Fruit fly (Drosophila melanogaster) whole organism, embryonic: ENCODE data around the gene His3.3A.

Experiments
- CG10462 ChIP-seq: fragments of 200-800 bp; sonication (Bioruptor generic); optimal IDR thresholded peaks from 2 replicates; lab custom pipeline; 2016; ENCODE audit warnings: missing biosample characterization, missing genetic modification characterization
- CG11398 ChIP-seq: fragments of 200-800 bp; sonication (Bioruptor generic); optimal IDR thresholded peaks from 2 replicates; lab custom pipeline; 2016; ENCODE audit warnings: missing biosample characterization, missing genetic modification characterization
- CG12942 ChIP-seq: fragments of 200-800 bp; sonication (Bioruptor generic); optimal IDR thresholded peaks from 3 replicates; lab custom pipeline; 2016; ENCODE audit warnings: missing biosample characterization, missing genetic modification characterization
- CG13894 ChIP-seq: fragments of 200-800 bp; sonication (Bioruptor generic); optimal IDR thresholded peaks from 3 replicates; lab custom pipeline; 2018; ENCODE audit warnings: missing biosample characterization, mild to moderate bottlenecking, missing genetic modification characterization, moderate library complexity
- CG16779 ChIP-seq: fragments of 200-800 bp; sonication (Bioruptor generic); IDR thresholded peaks from 2 replicates; pipeline ENCODE4 v1.3.6; 2022; ENCODE audit warnings: missing biosample characterization, missing genetic modification characterization
- CG17385 ChIP-seq: fragments of 200-800 bp; sonication (Bioruptor generic); optimal IDR thresholded peaks from 3 replicates; lab custom pipeline; 2018; ENCODE audit warnings: missing biosample characterization, mild to moderate bottlenecking, missing genetic modification characterization
- CG18764 ChIP-seq: fragments of 200-800 bp; sonication (Bioruptor generic); optimal IDR thresholded peaks from 3 replicates; lab custom pipeline; 2016; ENCODE audit warnings: missing biosample characterization, missing genetic modification characterization
- CG2202 ChIP-seq: fragments of 200-800 bp; sonication (Bioruptor generic); optimal IDR thresholded peaks from 2 replicates; lab custom pipeline; 2018; ENCODE audit warnings: missing biosample characterization, mild to moderate bottlenecking, missing genetic modification characterization
- CG30020 ChIP-seq: fragments of 200-800 bp; optimal IDR thresholded peaks from 2 replicates; lab custom pipeline; 2019; ENCODE audit warnings: missing biosample characterization, mild to moderate bottlenecking, missing genetic modification characterization, moderate library complexity
- CG34224 ChIP-seq: fragments of 200-800 bp; sonication (Bioruptor generic); IDR thresholded peaks from 3 replicates; pipeline ENCODE4 v1.3.6; 2022; ENCODE audit warnings: missing biosample characterization, missing genetic modification characterization; ENCODE audit not compliant: partially characterized antibody
- CG3995 ChIP-seq: fragments of 200-800 bp; sonication (Bioruptor generic); optimal IDR thresholded peaks from 3 replicates; lab custom pipeline; 2016; ENCODE audit warnings: missing biosample characterization, missing genetic modification characterization
- CG4707 ChIP-seq: fragments of 200-800 bp; sonication (Bioruptor generic); optimal IDR thresholded peaks from 2 replicates; lab custom pipeline; 2018; ENCODE audit warnings: missing biosample characterization, mild to moderate bottlenecking, missing genetic modification characterization, moderate library complexity
- CG7963 ChIP-seq: fragments of 200-800 bp; sonication (Bioruptor generic); IDR thresholded peaks from 3 replicates; pipeline ENCODE4 v1.3.6; 2022; ENCODE audit warnings: missing biosample characterization, missing genetic modification characterization; ENCODE audit not compliant: partially characterized antibody
- CG8924 ChIP-seq: fragments of 200-800 bp; optimal IDR thresholded peaks from 3 replicates; lab custom pipeline; 2019; ENCODE audit warnings: missing biosample characterization, mild to moderate bottlenecking, missing genetic modification characterization, moderate library complexity
- CoRest ChIP-seq: fragments of 200-800 bp; sonication (Bioruptor generic); optimal IDR thresholded peaks from 3 replicates; lab custom pipeline; 2018; ENCODE audit warnings: missing biosample characterization, mild to moderate bottlenecking, missing genetic modification characterization, moderate library complexity
- Dad ChIP-seq: fragments of 200-800 bp; sonication (Bioruptor generic); optimal IDR thresholded peaks from 3 replicates; lab custom pipeline; 2016; ENCODE audit warnings: missing biosample characterization, missing genetic modification characterization
- Eip74EF ChIP-seq, 2 experiments: fragments of 200-800 bp in 1 of 2; fragments of >200 bp in 1 of 2; sonication (Bioruptor generic) in 1 of 2; optimal IDR thresholded peaks; 2 replicates each; lab custom pipeline; 2017 to 2019; ENCODE audit warnings: missing biosample characterization in 2 of 2, missing genetic modification characterization in 2 of 2, mild to moderate bottlenecking in 1 of 2, moderate library complexity in 1 of 2
- HLH54F ChIP-seq: fragments of 200-800 bp; sonication (Bioruptor generic); optimal IDR thresholded peaks from 3 replicates; lab custom pipeline; 2016; ENCODE audit warnings: missing biosample characterization, missing genetic modification characterization
- HmgZ ChIP-seq: fragments of 200-800 bp; sonication (Bioruptor generic); optimal IDR thresholded peaks from 2 replicates; lab custom pipeline; 2018; ENCODE audit warnings: missing biosample characterization, mild to moderate bottlenecking, missing genetic modification characterization
- Hsf ChIP-seq: fragments of 200-800 bp; sonication (Bioruptor generic); optimal IDR thresholded peaks from 3 replicates; lab custom pipeline; 2016; ENCODE audit warnings: missing biosample characterization, missing genetic modification characterization
- MBD-R2 ChIP-seq: fragments of 200-800 bp; sonication (Bioruptor generic); IDR thresholded peaks from 2 replicates; pipeline ENCODE4 v1.3.6; 2022; ENCODE audit warnings: missing biosample characterization, missing genetic modification characterization
- Max ChIP-seq: fragments of 200-800 bp; sonication (Bioruptor generic); optimal IDR thresholded peaks from 2 replicates; lab custom pipeline; 2016; ENCODE audit warnings: missing biosample characterization, mild to moderate bottlenecking, missing genetic modification characterization
- Mrtf ChIP-seq: fragments of 200-800 bp; sonication (Bioruptor generic); IDR thresholded peaks from 3 replicates; pipeline ENCODE4 v1.3.6; 2022; ENCODE audit warnings: missing biosample characterization, missing genetic modification characterization
- Sox100B ChIP-seq: fragments of 200-800 bp; sonication (Bioruptor generic); optimal IDR thresholded peaks from 3 replicates; lab custom pipeline; 2018; ENCODE audit warnings: missing biosample characterization, mild to moderate bottlenecking, missing genetic modification characterization
- Xrp1 ChIP-seq: fragments of 200-800 bp; sonication (Bioruptor generic); IDR thresholded peaks from 2 replicates; pipeline ENCODE4 v1.3.6; 2022; ENCODE audit warnings: missing biosample characterization, missing genetic modification characterization
- ac ChIP-seq: fragments of 200-800 bp; sonication (Bioruptor generic); optimal IDR thresholded peaks from 3 replicates; lab custom pipeline; 2017; ENCODE audit warnings: missing biosample characterization, mild to moderate bottlenecking, missing genetic modification characterization
- chm ChIP-seq: fragments of 200-800 bp; sonication (Bioruptor generic); IDR thresholded peaks from 2 replicates; pipeline ENCODE4 v1.3.6; 2022; ENCODE audit warnings: missing biosample characterization, missing genetic modification characterization
- crc ChIP-seq: fragments of 200-800 bp; sonication (Bioruptor generic); optimal IDR thresholded peaks from 2 replicates; lab custom pipeline; 2016; ENCODE audit warnings: missing biosample characterization, missing genetic modification characterization
- dati ChIP-seq: fragments of 200-800 bp; sonication (Bioruptor generic); IDR thresholded peaks from 2 replicates; pipeline ENCODE4 v1.3.6; 2022; ENCODE audit warnings: missing biosample characterization, missing genetic modification characterization
- disco-r ChIP-seq: fragments of 200-800 bp; sonication (Bioruptor generic); optimal IDR thresholded peaks from 2 replicates; lab custom pipeline; 2016; ENCODE audit warnings: missing biosample characterization, missing genetic modification characterization
- fd96Cb ChIP-seq: fragments of 200-800 bp; sonication (Bioruptor generic); optimal IDR thresholded peaks from 2 replicates; lab custom pipeline; 2018; ENCODE audit warnings: missing biosample characterization, mild to moderate bottlenecking, missing genetic modification characterization, moderate library complexity
- gem ChIP-seq: fragments of 200-800 bp; sonication (Bioruptor generic); optimal IDR thresholded peaks from 2 replicates; lab custom pipeline; 2019; ENCODE audit warnings: missing biosample characterization, mild to moderate bottlenecking, missing genetic modification characterization, moderate library complexity
- grn ChIP-seq: fragments of 200-800 bp; sonication (Bioruptor generic); optimal IDR thresholded peaks from 3 replicates; lab custom pipeline; 2017; ENCODE audit warnings: missing biosample characterization, missing genetic modification characterization
- gro ChIP-seq: fragments of 200-800 bp; sonication (Bioruptor generic); optimal IDR thresholded peaks from 2 replicates; lab custom pipeline; 2016; ENCODE audit warnings: missing biosample characterization, missing genetic modification characterization
- gt ChIP-seq: fragments of 200-800 bp; sonication (Bioruptor generic); IDR thresholded peaks from 2 replicates; pipeline ENCODE4 v1.3.6; 2022; ENCODE audit warnings: missing biosample characterization, missing genetic modification characterization
- hbn ChIP-seq: fragments of 200-800 bp; sonication (Bioruptor generic); IDR thresholded peaks from 2 replicates; pipeline ENCODE4 v1.3.6; 2022; ENCODE audit warnings: missing biosample characterization, missing genetic modification characterization; ENCODE audit not compliant: partially characterized antibody
- kah ChIP-seq: fragments of 200-800 bp; sonication (Bioruptor generic); optimal IDR thresholded peaks from 2 replicates; lab custom pipeline; 2018; ENCODE audit warnings: missing biosample characterization, mild to moderate bottlenecking, missing genetic modification characterization
- lola ChIP-seq, 3 experiments: fragments of >200 bp in 2 of 3; fragments of 200-800 bp in 1 of 3; sonication (Bioruptor generic) in 1 of 3; optimal IDR thresholded peaks; 2 replicates each; lab custom pipeline; 2017 to 2019; ENCODE audit warnings: missing biosample characterization in 3 of 3, missing genetic modification characterization in 3 of 3, mild to moderate bottlenecking in 1 of 3, moderate library complexity in 1 of 3
- nau ChIP-seq: fragments of 200-800 bp; sonication (Bioruptor generic); optimal IDR thresholded peaks from 3 replicates; lab custom pipeline; 2017; ENCODE audit warnings: missing biosample characterization, mild to moderate bottlenecking, missing genetic modification characterization, missing genetic modification reagents
- nerfin-1 ChIP-seq: fragments of 200-800 bp; sonication (Bioruptor generic); optimal IDR thresholded peaks from 3 replicates; lab custom pipeline; 2019; ENCODE audit warnings: missing biosample characterization, mild to moderate bottlenecking, missing genetic modification characterization, moderate library complexity
- onecut ChIP-seq: fragments of 200-800 bp; sonication (Bioruptor generic); IDR thresholded peaks from 2 replicates; pipeline ENCODE4 v1.3.6; 2022; ENCODE audit warnings: missing biosample characterization, missing genetic modification characterization
- pan ChIP-seq, 4 experiments: fragments of >200 bp in 3 of 4; fragments of 200-800 bp in 1 of 4; sonication (Bioruptor generic) in 1 of 4; optimal IDR thresholded peaks in 3 of 4; IDR thresholded peaks in 1 of 4; 2 replicates each; pipeline versions ENCODE4 v1.3.6 to Lab custom; 2017 to 2022; ENCODE audit warnings: missing biosample characterization in 2 of 4, missing genetic modification characterization in 2 of 4, mixed read lengths in 1 of 4
- prd ChIP-seq, 3 experiments: fragments of >200 bp in 2 of 3; fragments of 200-800 bp in 1 of 3; sonication (Bioruptor generic) in 1 of 3; optimal IDR thresholded peaks in 2 of 3; IDR thresholded peaks in 1 of 3; 2 replicates in 2 of 3; 3 replicates in 1 of 3; pipeline versions ENCODE4 v1.3.6 to Lab custom; 2017 to 2022; ENCODE audit warnings: missing biosample characterization in 1 of 3, missing genetic modification characterization in 1 of 3
- row ChIP-seq: fragments of 200-800 bp; sonication (Bioruptor generic); IDR thresholded peaks from 3 replicates; pipeline ENCODE4 v1.3.6; 2022; ENCODE audit warnings: missing biosample characterization, missing genetic modification characterization
- sob ChIP-seq: fragments of 200-800 bp; sonication (Bioruptor generic); IDR thresholded peaks from 2 replicates; pipeline ENCODE4 v1.3.6; 2022; ENCODE audit warnings: missing biosample characterization, missing genetic modification characterization
- sug ChIP-seq: fragments of 200-800 bp; optimal IDR thresholded peaks from 2 replicates; lab custom pipeline; 2019; ENCODE audit warnings: missing biosample characterization, mild to moderate bottlenecking, missing genetic modification characterization, moderate library complexity
- tll ChIP-seq, 2 experiments: fragments of 200-800 bp in 1 of 2; fragments of >200 bp in 1 of 2; sonication (Bioruptor generic) in 1 of 2; optimal IDR thresholded peaks; 2 replicates each; lab custom pipeline; 2017 to 2019; ENCODE audit warnings: missing biosample characterization in 2 of 2, missing genetic modification characterization in 2 of 2, mild to moderate bottlenecking in 1 of 2, moderate library complexity in 1 of 2
- tx ChIP-seq: fragments of 200-800 bp; sonication (Bioruptor generic); optimal IDR thresholded peaks from 2 replicates; lab custom pipeline; 2016; ENCODE audit warnings: missing biosample characterization, missing genetic modification characterization

The His3.3A gene

dm6 chr2L:5059645-5060254, 4.9 kb downstream of the His3.3A start, which contains the start of gene Rpn11 (continued):
- TF ChIP-seq CG16779, result no peak
- peak; percentile 77 for TF ChIP-seq CG8924 (tag; lab: Kevin White, UChicago)
- TF ChIP-seq gt (GFP tag; lab: Robert Waterston, UW), result no peak
- peak; percentile 80 for TF ChIP-seq row (GFP tag; lab: Robert Waterston, UW)
- TF ChIP-seq sob (GFP tag; lab: Robert Waterston, UW), result no peak
- peak; percentile 60 for TF ChIP-seq CG13894
- TF ChIP-seq CoRest (tag; lab: Kevin White, UChicago), result peak; percentile 84
- no peak for TF ChIP-seq onecut (GFP tag; lab: Robert Waterston, UW)
- TF ChIP-seq tll (GFP tag; optimal IDR thresholded peaks at IDR 0.05; lab: Kevin White, UChicago), result no peak
- TF ChIP-seq Eip74EF (GFP tag; optimal IDR thresholded peaks at IDR 0.05; lab: Kevin White, UChicago), result peak in 1 of 2 experiments; percentile 37
- peak; percentile 38; the same call in 1 of the 2 replicates for TF ChIP-seq Xrp1 (GFP tag; lab: Robert Waterston, UW)
- no peak for TF ChIP-seq chm (GFP tag; lab: Robert Waterston, UW)
- peak; percentile 15 for TF ChIP-seq CG11398 (GFP tag; lab: Kevin White, UChicago)
- peak; percentile 59 for TF ChIP-seq Hsf
- TF ChIP-seq HmgZ (tag; lab: Kevin White, UChicago), result peak; percentile 40
- TF ChIP-seq CG3995 (GFP tag; lab: Kevin White, UChicago), result peak; percentile 39
- peak; percentile 35; the same call in 1 of the 2 replicates for TF ChIP-seq hbn
- peak; percentile 11 for TF ChIP-seq CG10462 (GFP tag; lab: Kevin White, UChicago)
- TF ChIP-seq grn (GFP tag; lab: Kevin White, UChicago), result no peak
- TF ChIP-seq disco-r (GFP tag; lab: Kevin White, UChicago), result no peak
- peak; percentile 78 for TF ChIP-seq sug (tag; lab: Kevin White, UChicago)
- 0 out of 3 replicates have a peak, but pooled peaks have one; percentile 42 for TF ChIP-seq CG34224 (GFP tag; lab: Robert Waterston, UW)
- TF ChIP-seq ac (GFP tag; lab: Kevin White, UChicago), result no peak
- no peak for TF ChIP-seq dati (GFP tag; lab: Robert Waterston, UW)
- peak; percentile 52 for TF ChIP-seq nerfin-1 (tag; lab: Kevin White, UChicago)
- no peak for TF ChIP-seq Mrtf
- TF ChIP-seq pan (optimal IDR thresholded peaks at IDR 0.05; lab: Kevin White, UChicago), result no peak
- peak in 1 of 2 experiments; percentile 44 for TF ChIP-seq pan (GFP tag; optimal IDR thresholded peaks at IDR 0.05 in 1 of 2, IDR thresholded peaks at IDR 0.05 in 1 of 2)
- no peak for TF ChIP-seq kah
- TF ChIP-seq CG7963 (GFP tag; lab: Robert Waterston, UW), result no peak
- TF ChIP-seq CG30020, result peak; percentile 65
- no peak for TF ChIP-seq CG4707 (GFP tag; lab: Kevin White, UChicago)
- TF ChIP-seq Dad (GFP tag; lab: Kevin White, UChicago), result no peak
- TF ChIP-seq CG17385, result peak; percentile 58
- TF ChIP-seq CG2202 (tag; lab: Kevin White, UChicago), result no peak
- TF ChIP-seq gro (GFP tag; lab: Kevin White, UChicago), result no peak
- TF ChIP-seq tx, result peak; percentile 41
- TF ChIP-seq Max (GFP tag; lab: Kevin White, UChicago), result peak; percentile 46
- TF ChIP-seq nau, result no peak
- TF ChIP-seq HLH54F, result peak; percentile 32
- TF ChIP-seq crc (GFP tag; lab: Kevin White, UChicago), result no peak
- no peak for TF ChIP-seq prd (optimal IDR thresholded peaks at IDR 0.05; lab: Kevin White, UChicago)
- TF ChIP-seq prd (GFP tag; IDR thresholded peaks at IDR 0.05; lab: Robert Waterston, UW), result peak; percentile 50
- peak; percentile 25 for TF ChIP-seq CG12942 (GFP tag; lab: Kevin White, UChicago)
- TF ChIP-seq MBD-R2, result peak; percentile 73
- TF ChIP-seq gem, result peak; percentile 83
- TF ChIP-seq Sox100B (GFP tag; lab: Kevin White, UChicago), result peak; percentile 69
- TF ChIP-seq fd96Cb (tag; lab: Kevin White, UChicago), result peak; percentile 45
- peak; percentile 28 for TF ChIP-seq CG18764
- TF ChIP-seq lola (GFP tag; optimal IDR thresholded peaks at IDR 0.05; lab: Kevin White, UChicago), result peak in 1 of 3 experiments; percentile 80
